Fruit fly (Drosophila melanogaster): Measurements from ENCODE around the gene lush.

The lush gene

DNA sequence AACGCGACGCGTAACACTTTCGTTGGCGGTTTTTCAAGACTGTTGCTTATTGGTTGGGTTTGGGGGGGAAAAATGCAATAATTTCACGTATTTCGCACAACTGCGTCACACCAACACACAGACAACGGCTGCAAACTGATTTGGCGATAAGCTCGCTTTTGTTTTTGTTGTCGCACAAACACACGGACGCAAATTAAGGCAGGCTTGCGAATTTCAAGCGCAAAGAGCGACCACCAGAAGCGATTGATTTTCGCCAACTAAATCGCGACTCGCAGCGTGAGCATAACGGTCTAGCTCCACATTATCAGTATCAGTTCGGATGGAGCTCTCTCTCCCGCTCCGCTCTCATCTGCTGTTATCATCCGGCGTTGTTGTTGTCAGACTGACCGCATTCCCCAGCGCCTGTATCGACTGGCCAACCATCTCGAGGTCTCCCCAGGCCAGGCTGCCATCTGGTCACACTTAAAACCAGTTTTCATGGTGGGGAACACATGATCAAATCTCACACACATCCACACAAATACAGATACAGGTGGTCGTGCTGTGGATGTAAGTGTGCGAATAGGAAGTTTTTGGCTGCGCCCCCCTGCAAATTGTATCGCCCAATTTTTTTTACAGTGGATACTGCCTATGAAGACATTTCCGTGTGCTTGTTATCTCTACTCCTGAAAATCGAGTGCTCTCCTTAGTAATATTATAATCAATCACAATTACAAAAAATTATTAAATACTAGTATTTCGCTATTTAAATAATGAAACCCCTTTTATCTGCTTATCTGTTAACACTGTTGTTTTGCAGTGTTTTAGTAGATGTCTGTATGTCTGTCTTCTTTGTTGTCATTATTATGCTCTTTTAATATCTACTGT is 27.1 kb upstream of the lush start (continued):
- TF ChIP-seq ATbp (GFP tag; optimal IDR thresholded peaks at IDR 0.05): no peak
- peak; percentile 79 for TF ChIP-seq Ada2b (GFP tag; IDR thresholded peaks at IDR 0.05)
- TF ChIP-seq ind (GFP tag; optimal IDR thresholded peaks at IDR 0.05): peak; percentile 69
- peak; percentile 66 for TF ChIP-seq CG14441 (GFP tag; IDR thresholded peaks at IDR 0.05)
- no peak for TF ChIP-seq CG6683 (GFP tag; optimal IDR thresholded peaks at IDR 0.05)
- TF ChIP-seq Deaf1 (tag; optimal IDR thresholded peaks at IDR 0.05): peak; percentile 14
- TF ChIP-seq sim (GFP tag; IDR thresholded peaks at IDR 0.05): no peak
- peak; percentile 65 for TF ChIP-seq CG9797 (GFP tag; optimal IDR thresholded peaks at IDR 0.05)
- no peak for TF ChIP-seq CG17802 (tag; optimal IDR thresholded peaks at IDR 0.05)
- no peak for TF ChIP-seq Oaz (GFP tag; IDR thresholded peaks at IDR 0.05)
- TF ChIP-seq tgo (GFP tag; IDR thresholded peaks at IDR 0.05): peak; percentile 72; the same call in 2 of the 3 replicates
- TF ChIP-seq mam (GFP tag; optimal IDR thresholded peaks at IDR 0.05): peak; percentile 13
- peak; percentile 32 for TF ChIP-seq Max (GFP tag; optimal IDR thresholded peaks at IDR 0.05)
- no peak for TF ChIP-seq CG8388 (GFP tag; optimal IDR thresholded peaks at IDR 0.05)
- no peak for TF ChIP-seq slp2 (GFP tag; optimal IDR thresholded peaks at IDR 0.05)
- TF ChIP-seq CG13123 (GFP tag; optimal IDR thresholded peaks at IDR 0.05): peak; percentile 21
- no peak for TF ChIP-seq CG6272 (GFP tag; IDR thresholded peaks at IDR 0.05)
- TF ChIP-seq Spps (tag; optimal IDR thresholded peaks at IDR 0.05): no peak
- TF ChIP-seq HLH3B (GFP tag; IDR thresholded peaks at IDR 0.05): peak; percentile 69
- peak; percentile 56 for TF ChIP-seq CG13424 (tag; optimal IDR thresholded peaks at IDR 0.05)
- TF ChIP-seq CG18262 (tag; optimal IDR thresholded peaks at IDR 0.05): peak; percentile 16
- peak; percentile 19 for TF ChIP-seq chn (GFP tag; optimal IDR thresholded peaks at IDR 0.05)
- peak; percentile 74 for TF ChIP-seq sd (tag; optimal IDR thresholded peaks at IDR 0.05)
- TF ChIP-seq bsh (GFP tag; optimal IDR thresholded peaks at IDR 0.05): peak in 1 of 2 experiments; percentile 16
- TF ChIP-seq CG6175 (GFP tag; IDR thresholded peaks at IDR 0.05): peak; percentile 64; the same call in 2 of the 3 replicates
- peak; percentile 9 for TF ChIP-seq Mad (GFP tag; optimal IDR thresholded peaks at IDR 0.05)
- TF ChIP-seq stwl (tag; optimal IDR thresholded peaks at IDR 0.05): no peak
- peak; percentile 33 for TF ChIP-seq ems (GFP tag; optimal IDR thresholded peaks at IDR 0.05)
- peak; percentile 14 for TF ChIP-seq Abd-B (GFP tag; optimal IDR thresholded peaks at IDR 0.05)
- TF ChIP-seq Ptx1 (GFP tag; IDR thresholded peaks at IDR 0.05): peak; percentile 66
- peak; percentile 35 for TF ChIP-seq CG4424 (GFP tag; optimal IDR thresholded peaks at IDR 0.05)
- TF ChIP-seq HmgD (GFP tag; optimal IDR thresholded peaks at IDR 0.05): no peak
- TF ChIP-seq zen (tag; optimal IDR thresholded peaks at IDR 0.05): no peak
- TF ChIP-seq MESR4 (GFP tag; optimal IDR thresholded peaks at IDR 0.05): no peak
- TF ChIP-seq Lim3 (GFP tag; IDR thresholded peaks at IDR 0.05): no peak
- no peak for TF ChIP-seq Atf3 (GFP tag; optimal IDR thresholded peaks at IDR 0.05)
- peak; percentile 58 for TF ChIP-seq Nf-YC (tag; optimal IDR thresholded peaks at IDR 0.05)
- peak; percentile 59; the same call in 1 of the 2 replicates for TF ChIP-seq CG16779 (GFP tag; IDR thresholded peaks at IDR 0.05)
- peak; percentile 37 for TF ChIP-seq CG3995 (GFP tag; optimal IDR thresholded peaks at IDR 0.05)
- peak; percentile 64 for TF ChIP-seq CG11504 (tag; optimal IDR thresholded peaks at IDR 0.05)
- TF ChIP-seq CG18011 (GFP tag; optimal IDR thresholded peaks at IDR 0.05): peak; percentile 32
- TF ChIP-seq gcm (GFP tag; optimal IDR thresholded peaks at IDR 0.05): peak; percentile 31
- no peak for TF ChIP-seq CG5245 (GFP tag; optimal IDR thresholded peaks at IDR 0.05)
- no peak for TF ChIP-seq CHES-1-like (GFP tag; optimal IDR thresholded peaks at IDR 0.05)
- peak; percentile 78 for TF ChIP-seq al (GFP tag; IDR thresholded peaks at IDR 0.05)
- TF ChIP-seq cato (GFP tag; optimal IDR thresholded peaks at IDR 0.05; ENCODE audit: borderline replicate concordance): no peak
- no peak for TF ChIP-seq dan (GFP tag; IDR thresholded peaks at IDR 0.05)
- TF ChIP-seq CG11093 (GFP tag; IDR thresholded peaks at IDR 0.05): 0 out of 3 replicates have a peak, but pooled peaks have one; percentile 10
- TF ChIP-seq HLH4C (GFP tag; IDR thresholded peaks at IDR 0.05; ENCODE audit: partially characterized antibody): no peak
